Worm (Caenorhabditis elegans) whole organism, L4/young adult: ENCODE results near the gene imp-2.

Experiments
- W03F9.2 ChIP-seq: fragments of 150-350 bp; optimal IDR thresholded peaks from 2 replicates; lab custom pipeline; 2014; ENCODE audit warnings: missing biosample characterization, missing genetic modification characterization
- dao-5 ChIP-seq: sonication (generic microtip); optimal IDR thresholded peaks from 2 replicates; lab custom pipeline; 2016; ENCODE audit warnings: missing genotype, missing genetic modification characterization, moderate library complexity, missing compliant biosample characterization
- him-1 ChIP-seq: sonication (generic microtip); optimal IDR thresholded peaks from 2 replicates; lab custom pipeline; 2016; ENCODE audit warnings: missing genotype, missing genetic modification reagents, missing genetic modification characterization, missing compliant biosample characterization

imp-2 gene

ce11 chrIV:11145929-11146339 lies 27.2 kb upstream of the imp-2 start:
- no peak for TF ChIP-seq him-1 (tag; lab: Kevin White, UChicago)
- TF ChIP-seq W03F9.2 (tag; lab: Kevin White, UChicago), result no peak
- no peak for TF ChIP-seq dao-5

DNA sequence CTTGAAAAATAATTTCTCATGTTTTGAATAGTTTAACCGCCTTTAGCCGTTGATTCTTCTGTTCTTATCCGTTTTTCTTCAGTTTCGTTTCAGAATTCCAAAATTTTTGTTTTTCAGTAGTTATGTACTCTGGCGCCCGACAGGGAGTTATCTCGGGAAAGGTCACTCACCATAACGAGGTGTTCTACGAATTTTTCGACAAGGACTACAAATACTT lies 24.4 kb upstream of the imp-2 start, which contains the start of gene F01G4.4:
F01G4.4 (plus strand) TSS at position 118 of the 217 bp plus-strand sequence.
- TF ChIP-seq dao-5 (no peak), him-1 (tag; lab: Kevin White, UChicago) (no peak), W03F9.2 (tag; lab: Kevin White, UChicago) (no peak)

ce11 chrIV:11142314-11143227 lies 23.9 kb upstream of the imp-2 start, which contains the start of gene skih-2:
Gene skih-2, minus strand, starts transcription at chrIV:11142364.
- peak; percentile 14 for TF ChIP-seq W03F9.2 (tag; lab: Kevin White, UChicago)
- TF ChIP-seq him-1 (tag; lab: Kevin White, UChicago), result no peak
- TF ChIP-seq dao-5, result no peak

ce11 chrIV:11131268-11131667 lies 12.6 kb upstream of the imp-2 start, which contains the start of gene ard-1:
Gene ard-1, plus strand, starts transcription at chrIV:11131279.
- TF ChIP-seq him-1 (tag; lab: Kevin White, UChicago) (no peak), W03F9.2 (tag; lab: Kevin White, UChicago) (no peak), dao-5 (no peak)

DNA sequence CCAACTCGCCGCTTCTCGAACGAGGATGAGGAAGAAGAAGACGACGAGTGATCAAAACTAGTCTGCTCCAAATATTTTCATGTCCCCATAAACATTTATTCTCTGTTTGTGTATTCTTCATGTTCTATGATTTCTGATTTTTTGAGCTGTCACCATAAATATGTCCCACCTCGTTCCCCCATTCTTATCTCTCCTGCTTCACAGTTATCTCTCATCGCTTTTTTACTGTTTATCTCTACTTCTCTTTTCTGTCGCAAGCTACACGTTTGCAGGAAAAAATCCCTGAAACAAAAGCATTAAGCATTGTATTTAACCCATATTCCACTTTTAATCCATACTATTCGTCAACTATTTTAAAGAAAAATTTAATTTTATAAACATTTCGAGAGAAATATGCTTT lies 12.1 kb upstream of the imp-2 start:
- TF ChIP-seq W03F9.2 (tag; lab: Kevin White, UChicago) (no peak), him-1 (tag; lab: Kevin White, UChicago) (no peak), dao-5 (no peak)

ce11 chrIV:11126028-11126427 lies 7.3 kb upstream of the imp-2 start:
- TF ChIP-seq him-1 (tag; lab: Kevin White, UChicago) (no peak), W03F9.2 (tag; lab: Kevin White, UChicago) (no peak), dao-5 (no peak)

DNA sequence TGAATTAATAATTGTTTCAGACTA lies 7.1 kb upstream of the imp-2 start, which contains the start of gene swsn-4:
swsn-4 (plus strand) TSS at position 21 of the 24 bp plus-strand sequence.
- TF ChIP-seq W03F9.2 (tag; lab: Kevin White, UChicago) (no peak), dao-5 (no peak), him-1 (tag; lab: Kevin White, UChicago) (no peak)

- TF ChIP-seq him-1 (tag; lab: Kevin White, UChicago) (no peak), dao-5 (no peak), W03F9.2 (tag; lab: Kevin White, UChicago) (no peak)
Measured at ce11 chrIV:11125604-11126003, 6.9 kb upstream of the imp-2 start.

DNA sequence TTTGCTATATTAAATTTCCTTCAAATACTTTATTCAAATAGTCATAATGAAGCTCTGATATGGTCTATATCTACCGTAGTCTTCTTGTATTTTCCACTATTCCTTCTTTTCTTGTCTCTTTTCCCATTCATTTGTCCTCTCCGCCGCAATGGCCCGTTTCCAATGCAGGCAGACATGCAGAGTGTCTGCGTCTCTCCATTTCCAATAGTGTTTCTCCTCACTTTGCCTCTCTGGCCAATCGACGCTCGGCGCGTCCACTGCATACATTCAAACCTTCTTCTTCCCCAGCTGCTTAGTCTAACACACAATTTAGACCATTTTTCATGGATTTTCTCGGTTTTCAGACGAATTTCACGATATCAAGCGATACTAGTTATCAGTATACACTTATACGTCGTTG lies 6.5 kb upstream of the imp-2 start:
- TF ChIP-seq W03F9.2 (tag; lab: Kevin White, UChicago), result no peak
- TF ChIP-seq him-1 (tag; lab: Kevin White, UChicago), result no peak
- TF ChIP-seq dao-5, result no peak

DNA sequence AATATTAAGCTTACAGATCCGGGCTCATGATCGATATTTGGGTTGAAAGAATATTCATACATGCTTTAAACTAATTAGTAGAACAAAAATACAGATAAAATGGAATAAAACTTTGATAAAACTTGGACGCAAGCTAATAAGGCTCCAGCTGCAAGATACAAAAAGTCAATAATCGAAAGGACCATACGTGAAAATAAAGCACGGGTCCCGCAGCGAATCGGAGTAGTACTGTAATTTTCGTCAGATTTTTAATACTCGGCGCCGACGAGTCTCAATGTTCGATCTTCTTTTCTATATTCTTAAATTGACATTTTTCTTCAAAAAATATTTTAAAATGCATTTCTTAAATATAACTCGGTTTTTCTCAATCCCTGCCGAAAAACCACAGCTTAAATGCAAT lies 6.0 kb upstream of the imp-2 start, which contains the start of gene spo-11:
spo-11 (minus strand) TSS at position 189 of the 400 bp plus-strand sequence.
- no peak for TF ChIP-seq dao-5
- TF ChIP-seq him-1 (tag; lab: Kevin White, UChicago), result no peak
- TF ChIP-seq W03F9.2 (tag; lab: Kevin White, UChicago), result no peak

DNA sequence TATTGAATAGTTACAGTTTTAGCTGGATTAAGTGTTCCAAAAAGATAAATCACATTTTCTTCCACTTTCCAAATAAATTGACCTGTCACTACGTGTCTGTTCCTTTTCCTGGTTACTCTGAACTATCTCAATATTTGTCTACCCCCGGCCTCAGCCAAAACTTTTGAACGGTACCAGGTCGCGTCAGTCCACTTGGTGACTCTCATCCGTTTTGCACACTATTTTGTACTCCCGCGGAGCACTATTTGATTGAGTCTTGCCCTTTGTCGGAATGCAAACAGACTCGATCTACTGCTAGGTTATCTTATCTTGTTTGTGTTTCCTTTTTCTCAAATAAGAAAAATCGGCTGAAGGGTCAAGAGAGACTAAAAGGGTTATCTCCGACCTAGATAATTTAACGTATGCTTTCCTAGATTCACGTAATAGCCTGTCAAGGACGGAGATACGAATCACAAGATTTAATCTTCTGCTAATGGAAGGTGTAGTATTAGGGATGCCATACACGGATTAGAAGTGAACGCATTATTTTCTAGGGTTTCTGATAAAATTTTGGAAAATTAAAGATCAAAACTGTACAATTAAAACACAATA lies 1.4 kb upstream of the imp-2 start:
- TF ChIP-seq W03F9.2 (tag; lab: Kevin White, UChicago), result no peak
- no peak for TF ChIP-seq dao-5
- TF ChIP-seq him-1 (tag; lab: Kevin White, UChicago), result no peak

- TF ChIP-seq him-1 (tag; lab: Kevin White, UChicago), result no peak
- no peak for TF ChIP-seq W03F9.2 (tag; lab: Kevin White, UChicago)
- no peak for TF ChIP-seq dao-5
Measured at ce11 chrIV:11112641-11113040, 6.0 kb downstream of the imp-2 start, which contains the start of gene clc-9. Gene clc-9, plus strand, starts transcription at chrIV:11112941.

ce11 chrIV:11111898-11112297 lies 6.8 kb downstream of the imp-2 start:
- no peak for TF ChIP-seq W03F9.2 (tag; lab: Kevin White, UChicago)
- no peak for TF ChIP-seq him-1 (tag; lab: Kevin White, UChicago)
- no peak for TF ChIP-seq dao-5

DNA sequence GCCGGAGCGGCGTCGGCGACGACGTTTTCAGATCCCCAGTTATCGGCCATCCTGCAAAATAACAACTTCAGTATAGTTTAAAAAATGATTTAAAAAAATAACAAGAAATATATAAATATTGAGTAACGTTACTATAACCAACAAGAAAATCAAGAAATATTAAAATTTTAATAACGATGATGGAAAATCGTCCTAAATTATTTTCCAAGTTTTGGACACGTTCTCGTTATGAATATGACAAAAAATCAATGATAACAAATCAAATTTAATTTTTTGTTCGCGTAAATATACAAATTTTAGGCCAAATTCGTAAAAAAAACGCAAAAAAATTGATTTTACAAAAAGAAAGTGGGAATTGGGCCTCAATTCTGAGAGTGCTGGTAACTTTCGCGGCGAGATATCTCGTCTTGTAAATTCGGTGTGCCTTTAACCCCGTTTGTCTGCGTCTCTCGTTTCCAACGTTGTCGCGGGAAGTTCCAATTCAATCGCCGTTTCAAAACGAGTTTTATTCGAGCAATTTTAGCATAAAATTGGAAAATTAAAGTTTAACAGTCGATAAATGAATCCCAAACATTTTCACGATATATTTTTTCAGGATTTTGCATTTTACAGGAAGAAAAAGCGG lies 7.6 kb downstream of the imp-2 start, which contains the start of gene rps-5:
rps-5 (minus strand) TSS at position 51 of the 625 bp plus-strand sequence.
- TF ChIP-seq W03F9.2 (tag; lab: Kevin White, UChicago) (peak; percentile 71), him-1 (tag; lab: Kevin White, UChicago) (no peak)
